Worm (Caenorhabditis elegans) whole organism, L1 larva: ENCODE data around the gene sqv-6.
A peak's percentile ranks its signal among the peaks of the same experiment; 100 is the strongest.

ENCODE experiments used
- C34B4.2 ChIP-seq: sonication (generic microtip); optimal IDR thresholded peaks from 2 replicates; lab custom pipeline; 2017; ENCODE audit warnings: mild to moderate bottlenecking, missing genetic modification characterization, missing compliant biosample characterization
- F16B12.6 ChIP-seq: fragments of 150-350 bp; optimal IDR thresholded peaks from 2 replicates; lab custom pipeline; 2014; ENCODE audit warnings: missing biosample characterization, missing genetic modification characterization
- aha-1 ChIP-seq: fragments of 150-350 bp; optimal IDR thresholded peaks from 2 replicates; lab custom pipeline; 2014; ENCODE audit warnings: missing biosample characterization, missing genetic modification characterization
- ama-1 ChIP-seq: fragments of 150-350 bp; optimal IDR thresholded peaks from 2 replicates; lab custom pipeline; 2014
- blmp-1 ChIP-seq: fragments of 150-350 bp; optimal IDR thresholded peaks from 2 replicates; lab custom pipeline; 2014; ENCODE audit warnings: missing biosample characterization, missing genetic modification characterization
- ceh-8 ChIP-seq: fragments of 200-800 bp; sonication (Bioruptor generic); optimal IDR thresholded peaks from 2 replicates; lab custom pipeline; 2018; ENCODE audit warnings: mild to moderate bottlenecking, missing genetic modification characterization, moderate library complexity, missing compliant biosample characterization
- ceh-82 ChIP-seq, 3 experiments: fragments of 150-350 bp in 1 of 3; sonication (generic microtip) in 2 of 3; optimal IDR thresholded peaks; 2 replicates each; lab custom pipeline; 2014 to 2017; ENCODE audit warnings: missing biosample characterization in 3 of 3, missing genetic modification characterization in 3 of 3
- ceh-88 ChIP-seq: fragments of 200-800 bp; sonication (Bioruptor generic); IDR thresholded peaks from 2 replicates; pipeline ENCODE4 v1.3.6; 2022; ENCODE audit warnings: missing genetic modification characterization, missing compliant biosample characterization
- ceh-90 ChIP-seq: sonication (generic microtip); optimal IDR thresholded peaks from 2 replicates; lab custom pipeline; 2016; ENCODE audit warnings: missing genetic modification characterization, missing compliant biosample characterization
- dpl-1 ChIP-seq, 3 experiments: fragments of 150-350 bp in 2 of 3; sonication (generic microtip) in 1 of 3; optimal IDR thresholded peaks; 2 replicates each; lab custom pipeline; 2014 to 2017; ENCODE audit warnings: missing biosample characterization in 3 of 3, missing genetic modification characterization in 3 of 3, missing genetic modification reagents in 3 of 3
- efl-3 ChIP-seq: fragments of 200-800 bp; sonication (Bioruptor generic); optimal IDR thresholded peaks from 2 replicates; lab custom pipeline; 2018; ENCODE audit warnings: mild to moderate bottlenecking, missing genetic modification characterization, missing compliant biosample characterization
- egl-13 ChIP-seq: sonication (generic microtip); optimal IDR thresholded peaks from 2 replicates; lab custom pipeline; 2016; ENCODE audit warnings: missing genotype, missing genetic modification reagents, missing genetic modification characterization, missing compliant biosample characterization
- elt-3 ChIP-seq, 6 experiments: fragments of 150-350 bp in 1 of 6; sonication (generic microtip); optimal IDR thresholded peaks; 2 replicates each; lab custom pipeline; 2017 to 2018; ENCODE audit warnings: missing biosample characterization in 6 of 6, missing genetic modification characterization in 6 of 6, inconsistent platforms in 1 of 6
- ets-5 ChIP-seq: fragments of 200-800 bp; sonication (Bioruptor generic); IDR thresholded peaks from 2 replicates; pipeline ENCODE4 v1.3.6; 2022; ENCODE audit warnings: missing genetic modification characterization, missing compliant biosample characterization
- fkh-8 ChIP-seq: sonication (generic microtip); optimal IDR thresholded peaks from 2 replicates; lab custom pipeline; 2016; ENCODE audit warnings: mild to moderate bottlenecking, missing genetic modification characterization, missing compliant biosample characterization
- fos-1 ChIP-seq: fragments of 150-350 bp; optimal IDR thresholded peaks from 2 replicates; lab custom pipeline; 2014; ENCODE audit warnings: missing biosample characterization, missing genetic modification characterization
- hpl-2 ChIP-seq: fragments of 150-350 bp; optimal IDR thresholded peaks from 2 replicates; lab custom pipeline; 2014; ENCODE audit warnings: missing biosample characterization, missing genetic modification reagents, missing genetic modification characterization
- irx-1 ChIP-seq: sonication (generic microtip); optimal IDR thresholded peaks from 2 replicates; lab custom pipeline; 2016; ENCODE audit warnings: missing genetic modification characterization, missing compliant biosample characterization
- jun-1 ChIP-seq: fragments of 150-350 bp; optimal IDR thresholded peaks from 2 replicates; lab custom pipeline; 2014; ENCODE audit warnings: missing biosample characterization, missing genetic modification reagents, missing genetic modification characterization
- lin-35 ChIP-seq, 2 experiments: fragments of 150-350 bp; optimal IDR thresholded peaks; 2 replicates each; lab custom pipeline; 2014; ENCODE audit warnings: missing biosample characterization in 2 of 2, missing genetic modification characterization in 2 of 2, missing genetic modification reagents in 2 of 2
- lsy-2 ChIP-seq, 2 experiments: fragments of 150-350 bp; optimal IDR thresholded peaks; 2 replicates each; lab custom pipeline; 2014; ENCODE audit warnings: missing biosample characterization in 2 of 2, missing genetic modification characterization in 2 of 2
- mdl-1 ChIP-seq, 2 experiments: fragments of 150-350 bp; optimal IDR thresholded peaks; 2 replicates each; lab custom pipeline; 2014 to 2017; ENCODE audit warnings: missing biosample characterization in 2 of 2, missing genetic modification characterization in 2 of 2, inconsistent platforms in 1 of 2
- mep-1 ChIP-seq: fragments of 150-350 bp; optimal IDR thresholded peaks from 2 replicates; lab custom pipeline; 2014; ENCODE audit warnings: missing biosample characterization, missing genetic modification characterization
- nhr-11 ChIP-seq: fragments of 150-350 bp; optimal IDR thresholded peaks from 2 replicates; lab custom pipeline; 2014; ENCODE audit warnings: missing biosample characterization, missing genetic modification characterization
- nhr-12 ChIP-seq: sonication (generic microtip); optimal IDR thresholded peaks from 2 replicates; lab custom pipeline; 2017; ENCODE audit warnings: missing biosample characterization, missing genetic modification characterization
- nhr-20 ChIP-seq: sonication (generic microtip); optimal IDR thresholded peaks from 2 replicates; lab custom pipeline; 2016; ENCODE audit warnings: mild to moderate bottlenecking, missing genetic modification characterization, missing compliant biosample characterization
- nhr-237 ChIP-seq: fragments of 150-350 bp; optimal IDR thresholded peaks from 2 replicates; lab custom pipeline; 2014; ENCODE audit warnings: missing biosample characterization, missing genetic modification characterization
- nhr-28 ChIP-seq: fragments of 150-350 bp; optimal IDR thresholded peaks from 2 replicates; lab custom pipeline; 2014; ENCODE audit warnings: missing biosample characterization, missing genetic modification characterization
- nhr-47 ChIP-seq: sonication (generic microtip); optimal IDR thresholded peaks from 2 replicates; lab custom pipeline; 2016; ENCODE audit warnings: mild to moderate bottlenecking, missing genetic modification characterization, moderate library complexity, missing compliant biosample characterization
- nhr-76 ChIP-seq: sonication (generic microtip); optimal IDR thresholded peaks from 2 replicates; lab custom pipeline; 2017; ENCODE audit warnings: missing biosample characterization, missing genetic modification characterization
- nhr-84 ChIP-seq: sonication (generic microtip); optimal IDR thresholded peaks from 2 replicates; lab custom pipeline; 2017; ENCODE audit warnings: missing biosample characterization, missing genetic modification characterization
- nhr-85 ChIP-seq: sonication (generic microtip); peaks from one replicate; lab custom pipeline; 2016; ENCODE audit warnings: missing genetic modification characterization, inconsistent platforms, missing compliant biosample characterization
- nhr-90 ChIP-seq: sonication (generic microtip); optimal IDR thresholded peaks from 2 replicates; lab custom pipeline; 2016; ENCODE audit warnings: mild to moderate bottlenecking, missing genetic modification characterization, missing compliant biosample characterization; ENCODE audit not compliant: poor library complexity
- rnt-1 ChIP-seq: sonication (generic microtip); optimal IDR thresholded peaks from 2 replicates; lab custom pipeline; 2016; ENCODE audit warnings: mild to moderate bottlenecking, missing genetic modification characterization, moderate library complexity, missing compliant biosample characterization
- skn-1 ChIP-seq: fragments of 150-350 bp; optimal IDR thresholded peaks from 2 replicates; lab custom pipeline; 2014; ENCODE audit warnings: missing biosample characterization, missing genetic modification characterization
- snu-23 ChIP-seq: sonication (generic microtip); optimal IDR thresholded peaks from 2 replicates; lab custom pipeline; 2016; ENCODE audit warnings: missing genetic modification characterization, missing compliant biosample characterization
- sox-4 ChIP-seq: sonication (generic microtip); optimal IDR thresholded peaks from 2 replicates; lab custom pipeline; 2016; ENCODE audit warnings: missing genetic modification characterization, missing compliant biosample characterization
- sup-37 ChIP-seq: fragments of 200-800 bp; sonication (Bioruptor generic); optimal IDR thresholded peaks from 2 replicates; lab custom pipeline; 2018; ENCODE audit warnings: mild to moderate bottlenecking, missing genetic modification characterization, missing compliant biosample characterization
- tbx-2 ChIP-seq: sonication (generic microtip); optimal IDR thresholded peaks from 2 replicates; lab custom pipeline; 2016; ENCODE audit warnings: missing genetic modification characterization, missing compliant biosample characterization
- tlp-1 ChIP-seq: fragments of 150-350 bp; optimal IDR thresholded peaks from 2 replicates; lab custom pipeline; 2014; ENCODE audit warnings: missing biosample characterization, missing genetic modification characterization
- unc-130 ChIP-seq: fragments of 150-350 bp; optimal IDR thresholded peaks from 2 replicates; lab custom pipeline; 2017; ENCODE audit warnings: missing biosample characterization, missing genetic modification characterization, inconsistent platforms
- unc-30 ChIP-seq: sonication (generic microtip); optimal IDR thresholded peaks from 2 replicates; lab custom pipeline; 2017; ENCODE audit warnings: missing biosample characterization, missing genetic modification characterization
- unc-86 ChIP-seq: sonication (generic microtip); optimal IDR thresholded peaks from 2 replicates; lab custom pipeline; 2016; ENCODE audit warnings: missing genetic modification characterization, missing compliant biosample characterization
- unc-98 ChIP-seq: fragments of 200-800 bp; sonication (Bioruptor generic); IDR thresholded peaks from 2 replicates; pipeline ENCODE4 v1.3.6; 2022; ENCODE audit warnings: missing genetic modification characterization, missing compliant biosample characterization
- vab-15 ChIP-seq: sonication (generic microtip); optimal IDR thresholded peaks from 2 replicates; lab custom pipeline; 2017; ENCODE audit warnings: missing genotype, mild to moderate bottlenecking, missing genetic modification characterization, missing compliant biosample characterization
- zag-1 ChIP-seq: fragments of 150-350 bp; optimal IDR thresholded peaks from 2 replicates; lab custom pipeline; 2014; ENCODE audit warnings: missing biosample characterization, missing genetic modification characterization
- zip-4 ChIP-seq: fragments of 200-800 bp; sonication (Bioruptor generic); optimal IDR thresholded peaks from 2 replicates; lab custom pipeline; 2018; ENCODE audit warnings: mild to moderate bottlenecking, missing genetic modification characterization, moderate library complexity, missing compliant biosample characterization
- ztf-11 ChIP-seq, 2 experiments: sonication (generic microtip); optimal IDR thresholded peaks; 2 replicates each; lab custom pipeline; 2016 to 2017; ENCODE audit warnings: missing genetic modification characterization in 2 of 2, missing biosample characterization in 1 of 2, missing compliant biosample characterization in 1 of 2

sqv-6 gene

ce11 chrV:990300-990699 lies 25.7 kb upstream of the sqv-6 start:
- TF ChIP-seq nhr-90 (no peak), ceh-8 (peak; percentile 4), ztf-11 (tag; optimal IDR thresholded peaks at IDR 0.05; lab: Kevin White, UChicago) (peak in 1 of 2 experiments; percentile 0)

ce11 chrV:983120-983519 lies 18.5 kb upstream of the sqv-6 start:
- TF ChIP-seq dpl-1 (GFP tag; optimal IDR thresholded peaks at IDR 0.05; lab: Kevin White, UChicago) (no peak), nhr-85 (tag; lab: Kevin White, UChicago) (peak; percentile 64)

ce11 chrV:982281-982756 lies 17.7 kb upstream of the sqv-6 start, which contains the start of the genes Y50D4C.12 and unc-34:
TSS of gene Y50D4C.12 (plus strand) at chrV:982581.
TSS of gene unc-34 (plus strand) at chrV:982706.
- no peak for TF ChIP-seq unc-30 (tag; lab: Kevin White, UChicago)
- TF ChIP-seq mdl-1 (tag; optimal IDR thresholded peaks at IDR 0.05; lab: Kevin White, UChicago), result no peak
- no peak for TF ChIP-seq efl-3 (GFP tag; lab: Kevin White, UChicago)
- no peak for TF ChIP-seq nhr-90
- TF ChIP-seq, all 84 proteins: peak for 0

ce11 chrV:979698-980097 lies 15.1 kb upstream of the sqv-6 start:
- no peak for TF ChIP-seq efl-3 (GFP tag; lab: Kevin White, UChicago)
- no peak for TF ChIP-seq ets-5 (GFP tag; lab: Robert Waterston, UW)
- TF ChIP-seq nhr-237 (tag; lab: Kevin White, UChicago), result no peak
- TF ChIP-seq nhr-28 (tag; lab: Kevin White, UChicago), result no peak
- no peak for TF ChIP-seq tbx-2 (tag; lab: Kevin White, UChicago)
- no peak for TF ChIP-seq ama-1 (lab: Kevin White, UChicago)
- no peak for TF ChIP-seq skn-1 (tag; lab: Kevin White, UChicago)
- TF ChIP-seq ceh-82 (tag; optimal IDR thresholded peaks at IDR 0.05; lab: Kevin White, UChicago), result peak in 2 of 3 experiments; percentile 45 to 57
- TF ChIP-seq lin-35 (GFP tag; optimal IDR thresholded peaks at IDR 0.05; lab: Kevin White, UChicago), result peak; percentile 23 to 60
- no peak for TF ChIP-seq nhr-47 (tag; lab: Kevin White, UChicago)
- TF ChIP-seq C34B4.2 (tag; lab: Kevin White, UChicago), result no peak
- no peak for TF ChIP-seq jun-1 (tag; lab: Kevin White, UChicago)
- peak; percentile 22 for TF ChIP-seq sup-37 (GFP tag; lab: Kevin White, UChicago)
- TF ChIP-seq dpl-1 (GFP tag; optimal IDR thresholded peaks at IDR 0.05; lab: Kevin White, UChicago), result peak; percentile 0 to 37 (median 29)
- TF ChIP-seq ceh-88, result no peak
- peak; percentile 49; the same call in 1 of the 2 replicates for TF ChIP-seq unc-98 (GFP tag; lab: Robert Waterston, UW)
- TF ChIP-seq hpl-2 (GFP tag; lab: Kevin White, UChicago), result no peak
- no peak for TF ChIP-seq elt-3 (tag; optimal IDR thresholded peaks at IDR 0.05; lab: Kevin White, UChicago)
- no peak for TF ChIP-seq nhr-20 (tag; lab: Kevin White, UChicago)
- TF ChIP-seq tlp-1 (tag; lab: Kevin White, UChicago), result no peak
- TF ChIP-seq ceh-90 (tag; lab: Kevin White, UChicago), result no peak
- no peak for TF ChIP-seq nhr-84 (tag; lab: Kevin White, UChicago)
- TF ChIP-seq vab-15 (tag; lab: Kevin White, UChicago), result no peak
- TF ChIP-seq egl-13 (tag; lab: Kevin White, UChicago), result no peak
- TF ChIP-seq mdl-1 (tag; optimal IDR thresholded peaks at IDR 0.05; lab: Kevin White, UChicago), result no peak
- TF ChIP-seq unc-86 (tag; lab: Kevin White, UChicago), result no peak
- no peak for TF ChIP-seq sox-4 (tag; lab: Kevin White, UChicago)
- TF ChIP-seq snu-23, result no peak
- peak; percentile 47 for TF ChIP-seq nhr-11 (tag; lab: Kevin White, UChicago)
- TF ChIP-seq fos-1, result peak; percentile 26
- no peak for TF ChIP-seq nhr-76
- TF ChIP-seq mep-1 (tag; lab: Kevin White, UChicago), result peak; percentile 43
- TF ChIP-seq fkh-8 (tag; lab: Kevin White, UChicago), result peak; percentile 19
- no peak for TF ChIP-seq unc-130 (tag; lab: Kevin White, UChicago)
- no peak for TF ChIP-seq blmp-1 (tag; lab: Kevin White, UChicago)
- TF ChIP-seq irx-1, result peak; percentile 21
- peak; percentile 54 to 61 for TF ChIP-seq lsy-2 (tag; optimal IDR thresholded peaks at IDR 0.05; lab: Kevin White, UChicago)
- TF ChIP-seq rnt-1 (tag; lab: Kevin White, UChicago), result no peak
- no peak for TF ChIP-seq aha-1 (tag; lab: Kevin White, UChicago)
- no peak for TF ChIP-seq zag-1 (tag; lab: Kevin White, UChicago)
- TF ChIP-seq F16B12.6 (tag; lab: Kevin White, UChicago), result no peak
- TF ChIP-seq nhr-85 (tag; lab: Kevin White, UChicago), result peak; percentile 42
- TF ChIP-seq zip-4 (GFP tag; lab: Kevin White, UChicago), result no peak
- TF ChIP-seq nhr-12 (tag; lab: Kevin White, UChicago), result no peak
